Worm (Caenorhabditis elegans): Measurements from ENCODE around the gene D1069.3.
A peak's percentile ranks its signal among the peaks of the same experiment; 100 is the strongest.

The D1069.3 gene

DNA sequence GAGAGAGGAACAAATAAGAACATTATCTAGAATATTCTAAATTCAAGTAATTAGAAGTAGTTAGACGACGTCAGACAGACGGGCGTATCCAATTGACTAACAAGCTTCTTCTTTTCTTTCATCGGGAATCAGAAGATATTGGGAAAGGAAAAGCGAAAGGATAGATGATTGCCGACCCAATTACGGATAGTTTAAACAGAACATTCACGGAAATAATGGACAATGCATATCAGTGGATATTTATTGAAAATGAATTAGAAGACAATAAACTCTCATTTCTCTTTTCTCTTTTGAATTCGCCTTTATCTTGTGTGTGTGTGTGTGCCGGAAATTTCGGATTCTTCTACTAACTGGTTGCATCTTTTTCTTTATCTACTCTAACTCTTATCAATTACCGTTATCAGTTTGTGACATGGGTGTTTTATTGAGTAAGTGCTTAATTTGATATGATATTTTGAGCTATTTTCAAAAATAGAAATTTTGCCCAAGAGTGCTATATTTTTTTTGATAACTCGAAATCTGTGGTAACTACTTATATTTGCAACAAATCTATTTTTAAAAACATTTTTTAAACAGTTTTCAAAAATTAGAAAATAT, 13.7 kb downstream of the D1069.3 start:
- TF ChIP-seq arid-1 (GFP tag; conservative IDR thresholded peaks at IDR 0.05) = no peak
- no peak for TF ChIP-seq ceh-44 (GFP tag; IDR thresholded peaks at IDR 0.05)
- no peak for TF ChIP-seq daf-12 (tag; optimal IDR thresholded peaks at IDR 0.05)
- no peak for TF ChIP-seq F10B5.3 (tag; optimal IDR thresholded peaks at IDR 0.05)
- TF ChIP-seq mep-1 (tag; optimal IDR thresholded peaks at IDR 0.05) = no peak
- TF ChIP-seq ZK337.2 (GFP tag; IDR thresholded peaks at IDR 0.05) = no peak
- TF ChIP-seq aha-1 (tag) = peak; percentile 85
- no peak for TF ChIP-seq dmd-6 (GFP tag; IDR thresholded peaks at IDR 0.05)
- no peak for TF ChIP-seq fkh-10 (GFP tag; optimal IDR thresholded peaks at IDR 0.05)
- no peak for TF ChIP-seq daf-8 (GFP tag; IDR thresholded peaks at IDR 0.05)
- no peak for TF ChIP-seq daf-16 (GFP tag; optimal IDR thresholded peaks at IDR 0.05)
- no peak for TF ChIP-seq daf-16 (tag; optimal IDR thresholded peaks at IDR 0.05)
- no peak for TF ChIP-seq dve-1 (tag; optimal IDR thresholded peaks at IDR 0.05; ENCODE audit: insufficient read depth)
- no peak for TF ChIP-seq zip-2 (tag; optimal IDR thresholded peaks at IDR 0.05)
- peak in 1 of 2 experiments; percentile 60 for TF ChIP-seq unc-62 (GFP tag; optimal IDR thresholded peaks at IDR 0.05 in 1 of 2)
- TF ChIP-seq unc-62 (tag; optimal IDR thresholded peaks at IDR 0.05) = no peak
- peak; percentile 1 for TF ChIP-seq pqm-1 (tag; optimal IDR thresholded peaks at IDR 0.05)

DNA sequence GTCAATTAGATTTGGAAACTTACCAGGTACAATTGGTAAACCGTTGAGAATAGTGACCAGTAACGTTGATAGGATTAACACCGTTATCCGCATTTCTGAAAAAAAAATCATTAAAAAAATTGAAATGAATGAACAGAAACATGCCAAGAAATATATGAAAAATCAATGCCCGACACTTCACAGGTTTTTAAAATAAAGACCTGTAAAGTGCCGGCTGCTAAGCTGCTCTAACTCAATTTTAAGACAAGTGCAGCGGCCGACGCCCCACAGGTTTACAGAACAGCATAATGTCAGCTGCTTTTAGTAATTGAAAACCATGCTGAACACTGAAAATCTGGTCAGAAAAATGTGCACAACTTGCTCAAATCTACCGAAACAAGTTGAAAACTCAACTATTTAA, 15.3 kb downstream of the D1069.3 start, which contains the start of gene cbn-1:
Gene cbn-1 (minus strand): TSS at position 101 of the 400 bp plus-strand sequence.
- TF ChIP-seq egl-43 (GFP tag; IDR thresholded peaks at IDR 0.05) = no peak
- no peak for TF ChIP-seq hlh-11 (tag; optimal IDR thresholded peaks at IDR 0.05)
- no peak for TF ChIP-seq Y105C5A.15 (GFP tag; IDR thresholded peaks at IDR 0.05)
- no peak for TF ChIP-seq F10B5.3 (tag; optimal IDR thresholded peaks at IDR 0.05)
- no peak for TF ChIP-seq php-3 (GFP tag; IDR thresholded peaks at IDR 0.05)
- TF ChIP-seq lin-13 (GFP tag; optimal IDR thresholded peaks at IDR 0.05) = no peak
- TF ChIP-seq jun-1 (tag; optimal IDR thresholded peaks at IDR 0.05) = no peak
- TF ChIP-seq madf-5 (GFP tag; IDR thresholded peaks at IDR 0.05) = no peak
- TF ChIP-seq pha-4 (GFP tag; IDR thresholded peaks at IDR 0.05) = no peak
- no peak for TF ChIP-seq pha-4 (tag; optimal IDR thresholded peaks at IDR 0.05)
- no peak for TF ChIP-seq ces-1 (GFP tag; optimal IDR thresholded peaks at IDR 0.05)
- TF ChIP-seq arid-1 (GFP tag; conservative IDR thresholded peaks at IDR 0.05) = no peak
- TF ChIP-seq tag-97 (GFP tag; IDR thresholded peaks at IDR 0.05) = no peak
- TF ChIP-seq snpc-4 (tag; optimal IDR thresholded peaks at IDR 0.05) = no peak
- no peak for TF ChIP-seq mdt-29 (GFP tag; IDR thresholded peaks at IDR 0.05)
- no peak for TF ChIP-seq F44E2.7 (GFP tag; IDR thresholded peaks at IDR 0.05)
- no peak for TF ChIP-seq lsy-2 (tag; optimal IDR thresholded peaks at IDR 0.05)
- no peak for TF ChIP-seq duxl-1 (tag; optimal IDR thresholded peaks at IDR 0.05; ENCODE audit: poor library complexity)
- no peak for TF ChIP-seq T26A8.4 (GFP tag; IDR thresholded peaks at IDR 0.05)

ce11 chrII:325639-326350, 21.9 kb downstream of the D1069.3 start, which contains the start of gene sgcb-1:
Gene sgcb-1 (plus strand): TSS chrII:326300.
- no peak for TF ChIP-seq dpl-1 (GFP tag; optimal IDR thresholded peaks at IDR 0.05)
- no peak for TF ChIP-seq gei-8 (GFP tag; optimal IDR thresholded peaks at IDR 0.05)
- TF ChIP-seq aha-1 (tag) = peak; percentile 56
- no peak for TF ChIP-seq T26A8.4 (GFP tag; IDR thresholded peaks at IDR 0.05)
- no peak for TF ChIP-seq unc-130 (GFP tag; optimal IDR thresholded peaks at IDR 0.05)
- peak; percentile 24 for TF ChIP-seq hlh-30 (tag; optimal IDR thresholded peaks at IDR 0.05; ENCODE audit: insufficient read depth)
- TF ChIP-seq ctbp-1 (GFP tag; IDR thresholded peaks at IDR 0.05) = no peak
- TF ChIP-seq hlh-11 (tag; optimal IDR thresholded peaks at IDR 0.05) = peak; percentile 6

All from whole organism, L4 larva.